Fruit fly (Drosophila melanogaster): ENCODE results near the gene dsx.
A peak's percentile ranks its signal among the peaks of the same experiment; 100 is the strongest.

- TF ChIP-seq kay (GFP tag; ENCODE audit: borderline replicate concordance) (peak; percentile 79), ovo (GFP tag; optimal IDR thresholded peaks at IDR 0.05) (no peak), CG1620 (GFP tag; optimal IDR thresholded peaks at IDR 0.05) (no peak), bab1 (GFP tag; optimal IDR thresholded peaks at IDR 0.05) (peak; percentile 15), toe (GFP tag; optimal IDR thresholded peaks at IDR 0.05) (no peak)
Measured at dm6 chr3R:7963495-7964132, 3.6 kb downstream of the dsx start.
